Fruit fly (Drosophila melanogaster) whole organism, adult: Measurements from ENCODE around the gene CG12279.

ENCODE experiments used
- CG1620 ChIP-seq: fragments of 200-800 bp; sonication (Bioruptor generic); optimal IDR thresholded peaks from 2 replicates; lab custom pipeline; 2016; ENCODE audit warnings: missing biosample characterization, missing genetic modification characterization
- Clk ChIP-seq: fragments of 200-800 bp; sonication (Bioruptor generic); optimal IDR thresholded peaks from 2 replicates; lab custom pipeline; 2017; ENCODE audit warnings: missing biosample characterization, missing genetic modification characterization
- Crg-1 ChIP-seq: fragments of 200-800 bp; sonication (Bioruptor generic); optimal IDR thresholded peaks from 2 replicates; lab custom pipeline; 2016; ENCODE audit warnings: missing biosample characterization, missing genetic modification characterization
- bab1 ChIP-seq: fragments of 200-800 bp; sonication (Bioruptor generic); optimal IDR thresholded peaks from 3 replicates; lab custom pipeline; 2019; ENCODE audit warnings: missing biosample characterization, mild to moderate bottlenecking, missing genetic modification characterization, moderate library complexity
- cic ChIP-seq: fragments of 200-800 bp; sonication (Bioruptor generic); optimal IDR thresholded peaks from 2 replicates; lab custom pipeline; 2017; ENCODE audit warnings: missing biosample characterization, mild to moderate bottlenecking, missing genetic modification characterization, moderate library complexity
- kay ChIP-seq: fragments of 200-800 bp; sonication (Bioruptor generic); peaks from one replicate; lab custom pipeline; 2016; ENCODE audit warnings: missing biosample characterization, missing genetic modification characterization, borderline replicate concordance
- ovo ChIP-seq: fragments of 200-800 bp; sonication (Bioruptor generic); optimal IDR thresholded peaks from 2 replicates; lab custom pipeline; 2016; ENCODE audit warnings: missing biosample characterization, missing genetic modification characterization
- pad ChIP-seq: fragments of 200-800 bp; sonication (Bioruptor generic); optimal IDR thresholded peaks from 3 replicates; lab custom pipeline; 2017; ENCODE audit warnings: missing biosample characterization, missing genetic modification characterization, mild to moderate bottlenecking, moderate library complexity, missing genetic modification reagents
- toe ChIP-seq: fragments of 200-800 bp; sonication (Bioruptor generic); optimal IDR thresholded peaks from 2 replicates; lab custom pipeline; 2016; ENCODE audit warnings: missing biosample characterization, missing genetic modification characterization

- TF ChIP-seq pad (GFP tag; lab: Kevin White, UChicago) (no peak), ovo (GFP tag; lab: Kevin White, UChicago) (no peak), cic (GFP tag; lab: Kevin White, UChicago) (no peak), Clk (GFP tag; lab: Kevin White, UChicago) (no peak), bab1 (GFP tag; lab: Kevin White, UChicago) (no peak), kay (GFP tag; lab: Kevin White, UChicago) (no peak), Crg-1 (GFP tag; lab: Kevin White, UChicago) (no peak), toe (GFP tag; lab: Kevin White, UChicago) (no peak), CG1620 (GFP tag; lab: Kevin White, UChicago) (no peak)
Measured at dm6 chr3R:12704861-12705260, at the start of gene CG12279.
